Worm (Caenorhabditis elegans): Measurements from ENCODE around the gene clec-228.

The clec-228 gene

DNA sequence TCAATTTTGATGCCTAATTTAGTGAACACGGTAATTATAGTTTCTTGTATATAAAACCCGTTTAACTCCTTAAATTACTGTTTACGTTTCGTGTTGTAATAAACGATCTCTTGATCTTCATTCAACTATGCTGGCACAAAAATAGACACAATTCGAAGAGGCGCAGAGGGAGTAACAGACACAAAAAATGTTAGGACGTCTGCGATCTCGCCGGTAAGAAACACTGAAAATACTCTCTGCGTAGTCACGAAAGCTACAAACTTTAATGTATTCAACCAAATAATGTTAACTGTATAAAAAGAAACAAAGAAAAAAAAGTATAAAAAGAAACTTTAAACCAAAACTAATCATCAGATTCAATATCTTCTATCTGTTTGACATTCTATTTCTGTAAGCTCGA lies 41.6 kb upstream of the clec-228 start, which contains the start of gene dhs-23:
dhs-23 (plus strand) TSS at position 363 of the 400 bp plus-strand sequence.
- TF ChIP-seq sox-4 (tag; optimal IDR thresholded peaks at IDR 0.05) (no peak), pax-1 (tag; optimal IDR thresholded peaks at IDR 0.05) (no peak), dve-1 (tag; optimal IDR thresholded peaks at IDR 0.05) (no peak), C38D4.7 (GFP tag; optimal IDR thresholded peaks at IDR 0.05) (no peak), unc-55 (GFP tag; optimal IDR thresholded peaks at IDR 0.05) (no peak), madf-2 (tag; optimal IDR thresholded peaks at IDR 0.05) (no peak), syd-9 (tag; optimal IDR thresholded peaks at IDR 0.05) (no peak), hlh-13 (GFP tag; optimal IDR thresholded peaks at IDR 0.05) (no peak), pqm-1 (tag; optimal IDR thresholded peaks at IDR 0.05) (no peak), pat-9 (tag; optimal IDR thresholded peaks at IDR 0.05) (no peak), mec-3 (tag; optimal IDR thresholded peaks at IDR 0.05; ENCODE audit: borderline replicate concordance) (no peak), ceh-19 (GFP tag; optimal IDR thresholded peaks at IDR 0.05) (no peak), hlh-8 (tag; optimal IDR thresholded peaks at IDR 0.05) (no peak), unc-3 (GFP tag; conservative IDR thresholded peaks at IDR 0.05) (no peak), unc-3 (tag; optimal IDR thresholded peaks at IDR 0.05) (no peak), pha-2 (tag; optimal IDR thresholded peaks at IDR 0.05) (no peak), ztf-16 (tag; optimal IDR thresholded peaks at IDR 0.05) (no peak), nhr-232 (tag; optimal IDR thresholded peaks at IDR 0.05) (no peak), sox-2 (GFP tag; IDR thresholded peaks at IDR 0.05) (no peak), ceh-30 (tag; optimal IDR thresholded peaks at IDR 0.05) (no peak)

- TF ChIP-seq nhr-232 (tag; optimal IDR thresholded peaks at IDR 0.05) (no peak), ama-1 (optimal IDR thresholded peaks at IDR 0.05) (no peak)
These were observed 40.6 kb upstream of the clec-228 start, which contains the start of gene srh-251 for ce11 chrV:15379817-15380216. Gene srh-251 (minus strand): TSS chrV:15379917.

ce11 chrV:15377903-15378302 lies 38.6 kb upstream of the clec-228 start, which contains the start of gene srh-122:
Gene srh-122 (minus strand): TSS chrV:15378003.
- no peak for TF ChIP-seq mec-3 (tag; optimal IDR thresholded peaks at IDR 0.05; ENCODE audit: borderline replicate concordance)
- TF ChIP-seq zip-5 (tag; optimal IDR thresholded peaks at IDR 0.05), result no peak
- TF ChIP-seq hlh-13 (GFP tag; optimal IDR thresholded peaks at IDR 0.05), result no peak
- TF ChIP-seq pha-4 (tag; optimal IDR thresholded peaks at IDR 0.05), result no peak
- no peak for TF ChIP-seq sdc-2 (tag; optimal IDR thresholded peaks at IDR 0.05)
- no peak for TF ChIP-seq ceh-31 (tag; optimal IDR thresholded peaks at IDR 0.05)
- TF ChIP-seq gmeb-2 (tag; optimal IDR thresholded peaks at IDR 0.05), result no peak
- no peak for TF ChIP-seq ceh-30 (tag; optimal IDR thresholded peaks at IDR 0.05)
- no peak for TF ChIP-seq tbx-7 (tag; optimal IDR thresholded peaks at IDR 0.05)
- TF ChIP-seq unc-3 (GFP tag; conservative IDR thresholded peaks at IDR 0.05), result no peak
- TF ChIP-seq unc-3 (tag; optimal IDR thresholded peaks at IDR 0.05), result no peak

DNA sequence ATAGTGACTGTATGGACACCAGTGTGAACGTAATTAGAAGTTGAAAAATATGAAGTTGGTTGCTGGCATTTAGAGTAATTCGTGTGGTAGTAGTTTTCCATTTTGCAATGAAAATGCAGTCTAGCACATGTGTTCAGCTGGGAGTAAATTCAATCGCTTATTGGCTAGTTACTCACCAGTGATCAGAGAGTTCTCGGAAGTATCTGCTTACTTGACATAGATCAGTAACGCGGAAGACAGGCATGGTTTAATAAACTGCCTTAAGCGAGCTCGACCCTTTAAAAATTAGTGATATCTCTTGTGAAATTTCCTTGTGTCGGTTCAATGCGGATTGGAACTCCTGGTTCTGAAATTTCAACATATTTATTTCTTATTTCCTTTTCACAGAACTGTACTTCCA lies 37.0 kb upstream of the clec-228 start, which contains the start of gene srh-52:
srh-52 (minus strand) TSS at position 101 of the 400 bp plus-strand sequence.
- TF ChIP-seq odd-2 (tag; optimal IDR thresholded peaks at IDR 0.05), result no peak
- TF ChIP-seq lin-11 (tag; optimal IDR thresholded peaks at IDR 0.05), result no peak
- no peak for TF ChIP-seq ceh-19 (GFP tag; optimal IDR thresholded peaks at IDR 0.05)
- TF ChIP-seq syd-9 (tag; optimal IDR thresholded peaks at IDR 0.05), result no peak
- no peak for TF ChIP-seq ztf-16 (tag; optimal IDR thresholded peaks at IDR 0.05)
- TF ChIP-seq ceh-22 (tag; optimal IDR thresholded peaks at IDR 0.05), result no peak

- TF ChIP-seq madf-2 (tag; optimal IDR thresholded peaks at IDR 0.05) (no peak), pax-1 (tag; optimal IDR thresholded peaks at IDR 0.05) (no peak), pqm-1 (tag; optimal IDR thresholded peaks at IDR 0.05) (no peak), unc-86 (tag; optimal IDR thresholded peaks at IDR 0.05) (no peak), ceh-48 (tag; optimal IDR thresholded peaks at IDR 0.05) (no peak), C08G9.2 (tag; optimal IDR thresholded peaks at IDR 0.05) (no peak), pag-3 (tag; optimal IDR thresholded peaks at IDR 0.05; ENCODE audit: borderline replicate concordance) (no peak), ceh-6 (GFP tag; optimal IDR thresholded peaks at IDR 0.05) (no peak)
These were observed 30.4 kb upstream of the clec-228 start, which contains the start of gene nhr-269 for ce11 chrV:15369707-15370106. Gene nhr-269 (minus strand): TSS chrV:15369807.
